Worm (Caenorhabditis elegans): ENCODE measurements around the gene mars-1.

- TF ChIP-seq W03F9.2 (tag; optimal IDR thresholded peaks at IDR 0.05) (no peak), him-1 (tag; optimal IDR thresholded peaks at IDR 0.05) (no peak)
These were observed 43.1 kb downstream of the mars-1 start, which contains the start of gene spe-36 for ce11 chrIV:11592165-11592564.
